Fruit fly (Drosophila melanogaster) whole organism, wandering third instar larva: Measurements from ENCODE around the gene CG14377.

Source experiments
- Abd-B ChIP-seq: fragments of >200 bp; optimal IDR thresholded peaks from 2 replicates; lab custom pipeline; 2017; ENCODE audit warnings: missing biosample characterization, missing genetic modification characterization
- CG32264 ChIP-seq: fragments of 200-800 bp; sonication (Bioruptor generic); optimal IDR thresholded peaks from 2 replicates; lab custom pipeline; 2016; ENCODE audit warnings: missing biosample characterization, missing genetic modification characterization
- CG9705 ChIP-seq: fragments of 200-800 bp; sonication (Bioruptor generic); optimal IDR thresholded peaks from 2 replicates; lab custom pipeline; 2018; ENCODE audit warnings: missing biosample characterization, mild to moderate bottlenecking, missing genetic modification characterization
- CrebA ChIP-seq: fragments of 200-800 bp; sonication (Bioruptor generic); optimal IDR thresholded peaks from 2 replicates; lab custom pipeline; 2016; ENCODE audit warnings: missing biosample characterization, mild to moderate bottlenecking, missing genetic modification characterization, borderline replicate concordance
- Dfd ChIP-seq: fragments of >200 bp; optimal IDR thresholded peaks from 2 replicates; lab custom pipeline; 2017; ENCODE audit warnings: missing biosample characterization, missing genetic modification characterization
- Dif ChIP-seq: fragments of 200-275, 200-300 bp; sonication (Bioruptor generic); optimal IDR thresholded peaks from 2 replicates; lab custom pipeline; 2018; ENCODE audit warnings: missing biosample characterization, missing genetic modification characterization; ENCODE audit not compliant: partially characterized antibody
- GATAd ChIP-seq: sonication (Bioruptor generic); optimal IDR thresholded peaks from 2 replicates; lab custom pipeline; 2016; ENCODE audit warnings: missing biosample characterization, missing genetic modification characterization
- HLH106 ChIP-seq: fragments of 200-800 bp; optimal IDR thresholded peaks from 3 replicates; lab custom pipeline; 2019; ENCODE audit warnings: missing biosample characterization, mild to moderate bottlenecking, missing genetic modification characterization, moderate library complexity
- Hnf4 ChIP-seq: fragments of 200-800 bp; sonication (Bioruptor generic); optimal IDR thresholded peaks from 2 replicates; lab custom pipeline; 2016; ENCODE audit warnings: missing biosample characterization, mild to moderate bottlenecking, missing genetic modification characterization
- Hr78 ChIP-seq: fragments of >200 bp; optimal IDR thresholded peaks from 2 replicates; lab custom pipeline; 2017; ENCODE audit warnings: missing biosample characterization, missing genetic modification characterization
- Hr83 ChIP-seq: fragments of 200-300 bp; sonication (Bioruptor generic); optimal IDR thresholded peaks from 2 replicates; lab custom pipeline; 2016; ENCODE audit warnings: missing biosample characterization, mild to moderate bottlenecking, missing genetic modification characterization, moderate library complexity; ENCODE audit not compliant: poor library complexity, severe bottlenecking
- Jra ChIP-seq: sonication (Bioruptor generic); optimal IDR thresholded peaks from 2 replicates; lab custom pipeline; 2016; ENCODE audit warnings: missing biosample characterization, missing genetic modification characterization
- Mio ChIP-seq: sonication (Bioruptor generic); optimal IDR thresholded peaks from 2 replicates; lab custom pipeline; 2016; ENCODE audit warnings: missing biosample characterization, missing genetic modification characterization
- Myc ChIP-seq: fragments of >200 bp; optimal IDR thresholded peaks from 2 replicates; lab custom pipeline; 2017
- N ChIP-seq: fragments of >200 bp; optimal IDR thresholded peaks from 2 replicates; lab custom pipeline; 2018; ENCODE audit warnings: missing biosample characterization, missing external identifiers, missing genetic modification characterization
- OdsH ChIP-seq: fragments of 200-800 bp; sonication (Bioruptor generic); optimal IDR thresholded peaks from 2 replicates; lab custom pipeline; 2016; ENCODE audit warnings: missing biosample characterization, mild to moderate bottlenecking, missing genetic modification characterization
- Rel ChIP-seq, 2 experiments: fragments of 200-800 bp; sonication (Bioruptor generic) in 1 of 2; optimal IDR thresholded peaks; 2 replicates in 1 of 2; 3 replicates in 1 of 2; lab custom pipeline; 2016 to 2019; ENCODE audit warnings: mild to moderate bottlenecking in 2 of 2, missing biosample characterization in 2 of 2, missing genetic modification characterization in 2 of 2, moderate library complexity in 1 of 2
- Sp1 ChIP-seq: fragments of 200-800 bp; sonication (Bioruptor generic); optimal IDR thresholded peaks from 3 replicates; lab custom pipeline; 2019; ENCODE audit warnings: missing biosample characterization, mild to moderate bottlenecking, missing genetic modification characterization, moderate library complexity
- Vsx2 ChIP-seq: fragments of 200-300, 225-300 bp; sonication (Bioruptor generic); optimal IDR thresholded peaks from 2 replicates; lab custom pipeline; 2018; ENCODE audit warnings: missing biosample characterization, missing genetic modification characterization; ENCODE audit not compliant: partially characterized antibody
- br ChIP-seq: fragments of 200-800 bp; sonication (Bioruptor generic); optimal IDR thresholded peaks from 2 replicates; lab custom pipeline; 2016; ENCODE audit warnings: missing biosample characterization, missing genetic modification characterization
- brk ChIP-seq: fragments of 200-800 bp; sonication (Bioruptor generic); optimal IDR thresholded peaks from 2 replicates; lab custom pipeline; 2016; ENCODE audit warnings: missing biosample characterization, mild to moderate bottlenecking, missing genetic modification characterization
- dl ChIP-seq, 2 experiments: fragments of 175-275, 200-275 bp in 1 of 2; fragments of 200-275 bp in 1 of 2; sonication (Bioruptor generic); optimal IDR thresholded peaks; lab custom pipeline; 2018; ENCODE audit warnings: mild to moderate bottlenecking in 2 of 2, missing biosample characterization in 2 of 2, missing genetic modification characterization in 2 of 2, moderate library complexity in 2 of 2; ENCODE audit not compliant: partially characterized antibody in 2 of 2, insufficient read depth in 1 of 2
- dmrt93B ChIP-seq: fragments of 200-800 bp; sonication (Bioruptor generic); optimal IDR thresholded peaks from 2 replicates; lab custom pipeline; 2018; ENCODE audit warnings: missing biosample characterization, mild to moderate bottlenecking, missing genetic modification characterization
- dsf ChIP-seq: sonication (Bioruptor generic); optimal IDR thresholded peaks from 2 replicates; lab custom pipeline; 2016; ENCODE audit warnings: missing biosample characterization, missing genetic modification characterization, borderline replicate concordance
- ey ChIP-seq: fragments of 200-800 bp; sonication (Bioruptor generic); optimal IDR thresholded peaks from 2 replicates; lab custom pipeline; 2016; ENCODE audit warnings: missing biosample characterization, missing genetic modification characterization
- foxo ChIP-seq, 2 experiments: fragments of 200-800 bp; sonication (Bioruptor generic); optimal IDR thresholded peaks; 2 replicates in 1 of 2; 3 replicates in 1 of 2; lab custom pipeline; 2016 to 2017; ENCODE audit warnings: missing biosample characterization in 2 of 2, missing genetic modification characterization in 2 of 2
- fru ChIP-seq: fragments of 200-800 bp; sonication (Bioruptor generic); optimal IDR thresholded peaks from 3 replicates; lab custom pipeline; 2016; ENCODE audit warnings: missing biosample characterization, mild to moderate bottlenecking, missing genetic modification characterization
- h ChIP-seq: fragments of 200-800 bp; sonication (Bioruptor generic); optimal IDR thresholded peaks from 3 replicates; lab custom pipeline; 2016; ENCODE audit warnings: missing biosample characterization, mild to moderate bottlenecking, missing genetic modification characterization
- jim ChIP-seq: fragments of 175-275, 200-325 bp; sonication (Bioruptor generic); optimal IDR thresholded peaks from 2 replicates; lab custom pipeline; 2016; ENCODE audit warnings: missing biosample characterization, mild to moderate bottlenecking, missing genetic modification characterization
- lola ChIP-seq: fragments of >200 bp; optimal IDR thresholded peaks from 2 replicates; lab custom pipeline; 2017; ENCODE audit warnings: missing biosample characterization, missing genetic modification characterization
- pan ChIP-seq: fragments of >200 bp; optimal IDR thresholded peaks from 2 replicates; lab custom pipeline; 2017
- psq ChIP-seq: fragments of 200-800 bp; sonication (Bioruptor generic); optimal IDR thresholded peaks from 3 replicates; lab custom pipeline; 2017; ENCODE audit warnings: missing biosample characterization, mild to moderate bottlenecking, missing genetic modification characterization, moderate library complexity
- rgr ChIP-seq: fragments of 200-800 bp; sonication (Bioruptor generic); optimal IDR thresholded peaks from 3 replicates; lab custom pipeline; 2016; ENCODE audit warnings: missing biosample characterization, mild to moderate bottlenecking, missing genetic modification characterization
- sage ChIP-seq: fragments of 200-800 bp; sonication (Bioruptor generic); optimal IDR thresholded peaks from 2 replicates; lab custom pipeline; 2016; ENCODE audit warnings: missing biosample characterization, mild to moderate bottlenecking, missing genetic modification characterization
- sv ChIP-seq: fragments of 200-800 bp; sonication (Bioruptor generic); optimal IDR thresholded peaks from 3 replicates; lab custom pipeline; 2016; ENCODE audit warnings: missing biosample characterization, missing genetic modification characterization
- tai ChIP-seq: sonication (Bioruptor generic); optimal IDR thresholded peaks from 2 replicates; lab custom pipeline; 2016; ENCODE audit warnings: missing biosample characterization, missing genetic modification characterization
- usp ChIP-seq: fragments of >200 bp; optimal IDR thresholded peaks from 2 replicates; lab custom pipeline; 2017; ENCODE audit warnings: missing biosample characterization, missing genetic modification characterization
- woc ChIP-seq: sonication (Bioruptor generic); optimal IDR thresholded peaks from 2 replicates; lab custom pipeline; 2016; ENCODE audit warnings: missing biosample characterization, mild to moderate bottlenecking, missing genetic modification characterization

CG14377 gene

dm6 chr3R:13433623-13434022 lies 36.0 kb downstream of the CG14377 start:
- TF ChIP-seq psq (GFP tag; lab: Kevin White, UChicago) (peak; percentile 52), Mio (no peak), Abd-B (GFP tag; lab: Kevin White, UChicago) (no peak), ey (GFP tag; lab: Kevin White, UChicago) (peak; percentile 76), Hr83 (GFP tag; lab: Kevin White, UChicago) (no peak), sv (peak; percentile 65), foxo (GFP tag; optimal IDR thresholded peaks at IDR 0.05; lab: Kevin White, UChicago) (peak in 1 of 2 experiments; percentile 60), Vsx2 (GFP tag; lab: Kevin White, UChicago) (no peak), OdsH (GFP tag; lab: Kevin White, UChicago) (peak; percentile 73), dsf (no peak), Rel (GFP tag; optimal IDR thresholded peaks at IDR 0.05; lab: Kevin White, UChicago) (no peak), Rel (tag; optimal IDR thresholded peaks at IDR 0.05; lab: Kevin White, UChicago) (no peak), Hnf4 (GFP tag; lab: Kevin White, UChicago) (peak; percentile 48), h (GFP tag; lab: Kevin White, UChicago) (peak; percentile 67), Dif (GFP tag; lab: Kevin White, UChicago) (no peak), CG32264 (GFP tag; lab: Kevin White, UChicago) (no peak), HLH106 (tag; lab: Kevin White, UChicago) (peak; percentile 60), dl (GFP tag; optimal IDR thresholded peaks at IDR 0.05; lab: Kevin White, UChicago; ENCODE audit: insufficient read depth in 1 of 2, partially characterized antibody in 2 of 2) (no peak), usp (no peak), fru (GFP tag; lab: Kevin White, UChicago) (peak; percentile 73), N (GFP tag; lab: Kevin White, UChicago) (no peak), Dfd (GFP tag; lab: Kevin White, UChicago) (no peak), CrebA (GFP tag; lab: Kevin White, UChicago) (no peak), woc (GFP tag; lab: Kevin White, UChicago) (no peak), jim (GFP tag; lab: Kevin White, UChicago) (no peak), brk (GFP tag; lab: Kevin White, UChicago) (no peak), dmrt93B (GFP tag; lab: Kevin White, UChicago) (no peak), br (GFP tag; lab: Kevin White, UChicago) (peak; percentile 54), GATAd (GFP tag; lab: Kevin White, UChicago) (no peak), tai (GFP tag; lab: Kevin White, UChicago) (peak; percentile 39), rgr (GFP tag; lab: Kevin White, UChicago) (peak; percentile 85), pan (lab: Kevin White, UChicago) (no peak), Jra (GFP tag; lab: Kevin White, UChicago) (no peak), Sp1 (GFP tag; lab: Kevin White, UChicago) (peak; percentile 58), Hr78 (GFP tag; lab: Kevin White, UChicago) (no peak), CG9705 (GFP tag; lab: Kevin White, UChicago) (no peak), Myc (no peak), sage (GFP tag; lab: Kevin White, UChicago) (no peak), lola (GFP tag; lab: Kevin White, UChicago) (no peak)
- TF ChIP-seq, all 38 proteins: peak for 13

- TF ChIP-seq Hnf4 (GFP tag; lab: Kevin White, UChicago): no peak
- no peak for TF ChIP-seq CG9705 (GFP tag; lab: Kevin White, UChicago)
- TF ChIP-seq Dfd (GFP tag; lab: Kevin White, UChicago): no peak
- TF ChIP-seq Myc: peak; percentile 89
- peak; percentile 18 for TF ChIP-seq psq (GFP tag; lab: Kevin White, UChicago)
- no peak for TF ChIP-seq Rel (GFP tag; optimal IDR thresholded peaks at IDR 0.05; lab: Kevin White, UChicago)
- peak; percentile 44 for TF ChIP-seq Rel (tag; optimal IDR thresholded peaks at IDR 0.05; lab: Kevin White, UChicago)
- no peak for TF ChIP-seq OdsH (GFP tag; lab: Kevin White, UChicago)
- TF ChIP-seq dmrt93B (GFP tag; lab: Kevin White, UChicago): no peak
- TF ChIP-seq Hr78 (GFP tag; lab: Kevin White, UChicago): no peak
Observed at dm6 chr3R:13434325-13435168, 36.9 kb downstream of the CG14377 start, which contains the start of gene yrt. Gene yrt, minus strand, starts transcription at chr3R:13434984.
